Worm (Caenorhabditis elegans) whole organism, young adult: ENCODE measurements around the gene srab-11.

Source experiments
- B0035.1 ChIP-seq: sonication (generic microtip); optimal IDR thresholded peaks from 2 replicates; lab custom pipeline; 2016; ENCODE audit warnings: missing genetic modification characterization, mild to moderate bottlenecking, missing compliant biosample characterization, missing genotype, missing genetic modification reagents
- F52B5.7 ChIP-seq: sonication (generic microtip); optimal IDR thresholded peaks from 2 replicates; lab custom pipeline; 2016; ENCODE audit warnings: mild to moderate bottlenecking, missing genetic modification characterization, missing compliant biosample characterization
- Y79H2A.3 ChIP-seq: fragments of 200-800 bp; sonication (Bioruptor generic); conservative IDR thresholded peaks from 2 replicates; pipeline ENCODE4 v1.3.6; 2022; ENCODE audit warnings: missing genetic modification reagents, missing genetic modification characterization, missing compliant biosample characterization
- ama-1 ChIP-seq, 3 experiments: fragments of 150-350 bp in 1 of 3; sonication (generic microtip) in 2 of 3; optimal IDR thresholded peaks; 2 replicates each; lab custom pipeline; 2014 to 2018; ENCODE audit warnings: missing biosample characterization in 2 of 3, missing genetic modification characterization in 2 of 3, missing genetic modification reagents in 2 of 3
- atf-7 ChIP-seq: sonication (generic microtip); optimal IDR thresholded peaks from 2 replicates; lab custom pipeline; 2017; ENCODE audit warnings: mild to moderate bottlenecking, missing genetic modification characterization, missing compliant biosample characterization
- ceh-27 ChIP-seq: fragments of 200-800 bp; sonication (Bioruptor generic); optimal IDR thresholded peaks from 2 replicates; lab custom pipeline; 2018; ENCODE audit warnings: mild to moderate bottlenecking, missing genetic modification characterization, moderate library complexity, missing compliant biosample characterization
- ceh-79 ChIP-seq: sonication (generic microtip); optimal IDR thresholded peaks from 2 replicates; lab custom pipeline; 2017; ENCODE audit warnings: mild to moderate bottlenecking, missing genetic modification characterization, missing compliant biosample characterization
- him-1 ChIP-seq: sonication (generic microtip); optimal IDR thresholded peaks from 2 replicates; lab custom pipeline; 2016; ENCODE audit warnings: missing genotype, missing genetic modification reagents, missing genetic modification characterization, missing compliant biosample characterization
- let-607 ChIP-seq, 2 experiments: fragments of 200-800 bp in 1 of 2; sonication (Bioruptor generic) in 1 of 2; sonication (generic microtip) in 1 of 2; optimal IDR thresholded peaks; 2 replicates each; lab custom pipeline; 2016 to 2018; ENCODE audit warnings: mild to moderate bottlenecking in 2 of 2, missing compliant biosample characterization in 2 of 2, missing genetic modification characterization in 2 of 2, moderate library complexity in 2 of 2, missing genotype in 1 of 2
- lin-54 ChIP-seq: fragments of 200-800 bp; sonication (Bioruptor generic); optimal IDR thresholded peaks from 2 replicates; lab custom pipeline; 2018; ENCODE audit warnings: mild to moderate bottlenecking, missing genetic modification characterization, missing compliant biosample characterization
- mxl-1 ChIP-seq: sonication (generic microtip); optimal IDR thresholded peaks from 2 replicates; lab custom pipeline; 2016; ENCODE audit warnings: missing genetic modification characterization, missing compliant biosample characterization
- snpc-1.1 ChIP-seq: sonication (generic microtip); optimal IDR thresholded peaks from 2 replicates; lab custom pipeline; 2017; ENCODE audit warnings: missing genetic modification characterization, mild to moderate bottlenecking, missing compliant biosample characterization, antibody characterized with exemption, moderate library complexity, missing genotype, missing genetic modification reagents; ENCODE audit not compliant: insufficient read depth

ce11 chrV:3166260-3166659 is 19.4 kb upstream of the srab-11 start, which contains the start of gene C36C5.4:
- no peak for TF ChIP-seq mxl-1 (tag; lab: Kevin White, UChicago)
- TF ChIP-seq snpc-1.1 (tag; lab: Kevin White, UChicago): no peak
- no peak for TF ChIP-seq let-607 (tag; optimal IDR thresholded peaks at IDR 0.05; lab: Kevin White, UChicago)
- no peak for TF ChIP-seq lin-54 (GFP tag; lab: Kevin White, UChicago)
- no peak for TF ChIP-seq him-1
- TF ChIP-seq F52B5.7 (tag; lab: Kevin White, UChicago): no peak
- TF ChIP-seq ceh-79 (tag; lab: Kevin White, UChicago): no peak
- TF ChIP-seq ama-1 (optimal IDR thresholded peaks at IDR 0.05; lab: Kevin White, UChicago): no peak
- no peak for TF ChIP-seq ama-1 (GFP tag; optimal IDR thresholded peaks at IDR 0.05; lab: Kevin White, UChicago)
- no peak for TF ChIP-seq Y79H2A.3 (GFP tag; lab: Robert Waterston, UW)
- TF ChIP-seq B0035.1 (tag; lab: Kevin White, UChicago): no peak
- no peak for TF ChIP-seq ceh-27
- no peak for TF ChIP-seq atf-7 (tag; lab: Kevin White, UChicago)
